Worm (Caenorhabditis elegans) whole organism, L2 larva: ENCODE results near the gene C17H11.5.

Source experiments
- lin-39 ChIP-seq: fragments of 150-350 bp; optimal IDR thresholded peaks from 2 replicates; lab custom pipeline; 2014; ENCODE audit warnings: missing biosample characterization, missing genetic modification reagents, missing genetic modification characterization
- nhr-25 ChIP-seq: fragments of 150-350 bp; sonication (generic microtip); optimal IDR thresholded peaks from 3 replicates; lab custom pipeline; 2014; ENCODE audit warnings: missing biosample characterization, missing genetic modification characterization
- snpc-4 ChIP-seq: fragments of 150-350 bp; optimal IDR thresholded peaks from 2 replicates; lab custom pipeline; 2014; ENCODE audit warnings: missing biosample characterization, missing genetic modification characterization
- zag-1 ChIP-seq: fragments of 150-350 bp; optimal IDR thresholded peaks from 2 replicates; lab custom pipeline; 2014; ENCODE audit warnings: missing biosample characterization, missing genetic modification characterization

- TF ChIP-seq snpc-4 (tag; lab: Kevin White, UChicago) (no peak), nhr-25 (tag; lab: Kevin White, UChicago) (no peak), lin-39 (tag; lab: Kevin White, UChicago) (no peak), zag-1 (tag; lab: Kevin White, UChicago) (no peak)
Measured at ce11 chrX:8210999-8211398, 26.1 kb upstream of the C17H11.5 start, which contains the start of gene cdd-1.
